Worm (Caenorhabditis elegans): Measurements from ENCODE around the gene K11H12.5.

- TF ChIP-seq dao-5 (tag; optimal IDR thresholded peaks at IDR 0.05) = no peak
- TF ChIP-seq W03F9.2 (tag; optimal IDR thresholded peaks at IDR 0.05) = no peak
- no peak for TF ChIP-seq him-1 (tag; optimal IDR thresholded peaks at IDR 0.05)
Measured at ce11 chrIV:715433-715832, 39.1 kb downstream of the K11H12.5 start.

Data from whole organism, L4/young adult.